Fruit fly (Drosophila melanogaster) whole organism, prepupa: ENCODE data around the gene ppk18.

Source experiments
- CG11294 ChIP-seq: fragments of 200-800 bp; sonication (Bioruptor generic); IDR thresholded peaks from 2 replicates; pipeline ENCODE4 v1.3.6; 2022; ENCODE audit warnings: missing biosample characterization, missing genetic modification characterization
- CG1621 ChIP-seq: fragments of 200-800 bp; sonication (Bioruptor generic); optimal IDR thresholded peaks from 3 replicates; lab custom pipeline; 2018; ENCODE audit warnings: missing biosample characterization, mild to moderate bottlenecking, missing genetic modification characterization
- CG16779 ChIP-seq: fragments of 200-800 bp; sonication (Bioruptor generic); optimal IDR thresholded peaks from 3 replicates; lab custom pipeline; 2017; ENCODE audit warnings: missing biosample characterization, mild to moderate bottlenecking, missing genetic modification characterization
- CG31627 ChIP-seq: fragments of 200-800 bp; sonication (Bioruptor generic); optimal IDR thresholded peaks from 3 replicates; lab custom pipeline; 2016; ENCODE audit warnings: missing biosample characterization, missing genetic modification characterization
- CG32006 ChIP-seq: fragments of 200-800 bp; sonication (Bioruptor generic); optimal IDR thresholded peaks from 3 replicates; lab custom pipeline; 2017; ENCODE audit warnings: missing biosample characterization, mild to moderate bottlenecking, missing genetic modification characterization
- CG3919 ChIP-seq: fragments of 200-800 bp; sonication (Bioruptor generic); optimal IDR thresholded peaks from 3 replicates; lab custom pipeline; 2016; ENCODE audit warnings: missing biosample characterization, missing genetic modification characterization
- CG6163 ChIP-seq: fragments of 200-800 bp; sonication (Bioruptor generic); IDR thresholded peaks from 3 replicates; pipeline ENCODE4 v1.3.6; 2022; ENCODE audit warnings: missing biosample characterization, missing genetic modification characterization
- CG6276 ChIP-seq: fragments of 200-800 bp; sonication (Bioruptor generic); optimal IDR thresholded peaks from 2 replicates; lab custom pipeline; 2017; ENCODE audit warnings: missing biosample characterization, mild to moderate bottlenecking, missing genetic modification characterization
- CG6792 ChIP-seq: fragments of 200-800 bp; sonication (Bioruptor generic); optimal IDR thresholded peaks from 3 replicates; lab custom pipeline; 2016; ENCODE audit warnings: missing biosample characterization, missing genetic modification characterization
- CG6854 ChIP-seq: fragments of 200-800 bp; sonication (Bioruptor generic); optimal IDR thresholded peaks from 2 replicates; lab custom pipeline; 2017; ENCODE audit warnings: missing biosample characterization, mild to moderate bottlenecking, missing genetic modification characterization
- CG7368 ChIP-seq: fragments of 200-800 bp; sonication (Bioruptor generic); optimal IDR thresholded peaks from 3 replicates; lab custom pipeline; 2016; ENCODE audit warnings: missing biosample characterization, missing genetic modification characterization
- CG8119 ChIP-seq: fragments of 200-800 bp; sonication (Bioruptor generic); IDR thresholded peaks from 3 replicates; pipeline ENCODE4 v1.3.6; 2022; ENCODE audit warnings: missing biosample characterization, missing genetic modification characterization
- CG8319 ChIP-seq: fragments of 200-800 bp; sonication (Bioruptor generic); optimal IDR thresholded peaks from 3 replicates; lab custom pipeline; 2016; ENCODE audit warnings: missing biosample characterization, missing genetic modification characterization
- CG9139 ChIP-seq: fragments of 200-800 bp; sonication (Bioruptor generic); optimal IDR thresholded peaks from 3 replicates; lab custom pipeline; 2017; ENCODE audit warnings: missing biosample characterization, mild to moderate bottlenecking, missing genetic modification characterization
- Eip75B ChIP-seq: fragments of 200-800 bp; sonication (Bioruptor generic); optimal IDR thresholded peaks from 3 replicates; lab custom pipeline; 2016; ENCODE audit warnings: missing biosample characterization, missing genetic modification characterization
- Eip78C ChIP-seq: fragments of 200-800 bp; sonication (Bioruptor generic); peaks from one replicate; lab custom pipeline; 2016; ENCODE audit warnings: missing biosample characterization, missing genetic modification characterization
- Eip93F ChIP-seq: fragments of 200-800 bp; sonication (Bioruptor generic); optimal IDR thresholded peaks from 2 replicates; lab custom pipeline; 2016; ENCODE audit warnings: missing biosample characterization, mild to moderate bottlenecking, missing genetic modification characterization
- Ets21C ChIP-seq: fragments of 200-800 bp; sonication (Bioruptor generic); optimal IDR thresholded peaks from 3 replicates; lab custom pipeline; 2016; ENCODE audit warnings: missing biosample characterization, missing genetic modification characterization
- Hr39 ChIP-seq: fragments of 200-800 bp; sonication (Bioruptor generic); optimal IDR thresholded peaks from 2 replicates; lab custom pipeline; 2016; ENCODE audit warnings: missing biosample characterization, missing genetic modification characterization
- Hr4 ChIP-seq: fragments of 200-800 bp; sonication (Bioruptor generic); optimal IDR thresholded peaks from 3 replicates; lab custom pipeline; 2016; ENCODE audit warnings: missing biosample characterization, missing genetic modification characterization
- OdsH ChIP-seq: fragments of 200-800 bp; sonication (Bioruptor generic); optimal IDR thresholded peaks from 3 replicates; lab custom pipeline; 2016; ENCODE audit warnings: missing biosample characterization, missing genetic modification characterization
- Smox ChIP-seq: fragments of 200-800 bp; sonication (Bioruptor generic); optimal IDR thresholded peaks from 3 replicates; lab custom pipeline; 2016; ENCODE audit warnings: missing biosample characterization, missing genetic modification characterization
- Sox102F ChIP-seq: fragments of 200-800 bp; sonication (Bioruptor generic); optimal IDR thresholded peaks from 2 replicates; lab custom pipeline; 2016; ENCODE audit warnings: missing biosample characterization, mild to moderate bottlenecking, missing genetic modification characterization
- Sox15 ChIP-seq: fragments of 200-800 bp; sonication (Bioruptor generic); optimal IDR thresholded peaks from 3 replicates; lab custom pipeline; 2016; ENCODE audit warnings: missing biosample characterization, missing genetic modification characterization
- achi ChIP-seq: fragments of 200-800 bp; sonication (Bioruptor generic); optimal IDR thresholded peaks from 3 replicates; lab custom pipeline; 2016; ENCODE audit warnings: missing biosample characterization, missing genetic modification characterization
- dac ChIP-seq: fragments of 200-800 bp; sonication (Bioruptor generic); optimal IDR thresholded peaks from 2 replicates; lab custom pipeline; 2017; ENCODE audit warnings: missing biosample characterization, mild to moderate bottlenecking, missing genetic modification characterization
- eg ChIP-seq: fragments of 200-800 bp; sonication (Bioruptor generic); IDR thresholded peaks from 3 replicates; pipeline ENCODE4 v1.3.6; 2022; ENCODE audit warnings: missing biosample characterization, missing genetic modification characterization
- esn ChIP-seq: fragments of 200-800 bp; sonication (Bioruptor generic); optimal IDR thresholded peaks from 2 replicates; lab custom pipeline; 2016; ENCODE audit warnings: missing biosample characterization, mild to moderate bottlenecking, missing genetic modification characterization, moderate library complexity
- fd59A ChIP-seq: fragments of 200-800 bp; sonication (Bioruptor generic); optimal IDR thresholded peaks from 2 replicates; lab custom pipeline; 2017; ENCODE audit warnings: missing biosample characterization, mild to moderate bottlenecking, missing genetic modification characterization, missing genetic modification reagents
- net ChIP-seq: fragments of 200-800 bp; sonication (Bioruptor generic); optimal IDR thresholded peaks from 3 replicates; lab custom pipeline; 2016; ENCODE audit warnings: missing biosample characterization, missing genetic modification characterization
- pdm3 ChIP-seq: fragments of 200-800 bp; sonication (Bioruptor generic); optimal IDR thresholded peaks from 3 replicates; lab custom pipeline; 2016; ENCODE audit warnings: missing biosample characterization, missing genetic modification characterization
- salr ChIP-seq, 2 experiments: fragments of 200-800 bp; sonication (Bioruptor generic); optimal IDR thresholded peaks; 3 replicates each; lab custom pipeline; 2016 to 2018; ENCODE audit warnings: missing biosample characterization in 2 of 2, missing genetic modification characterization in 2 of 2, mild to moderate bottlenecking in 1 of 2
- spab ChIP-seq: fragments of 200-800 bp; sonication (Bioruptor generic); optimal IDR thresholded peaks from 2 replicates; lab custom pipeline; 2017; ENCODE audit warnings: missing biosample characterization, mild to moderate bottlenecking, missing genetic modification characterization, missing genetic modification reagents
- ss ChIP-seq, 2 experiments: fragments of 200-800 bp; sonication (Bioruptor generic); optimal IDR thresholded peaks; 2 replicates in 1 of 2; 3 replicates in 1 of 2; lab custom pipeline; 2017 to 2018; ENCODE audit warnings: mild to moderate bottlenecking in 2 of 2, missing biosample characterization in 2 of 2, missing genetic modification characterization in 2 of 2, moderate library complexity in 1 of 2
- svp ChIP-seq: fragments of 200-800 bp; sonication (Bioruptor generic); peaks from one replicate; lab custom pipeline; 2016; ENCODE audit warnings: missing biosample characterization, missing genetic modification characterization
- topi ChIP-seq: fragments of 200-800 bp; sonication (Bioruptor generic); optimal IDR thresholded peaks from 3 replicates; lab custom pipeline; 2016; ENCODE audit warnings: missing biosample characterization, missing genetic modification characterization
- vri ChIP-seq: fragments of 200-800 bp; sonication (Bioruptor generic); optimal IDR thresholded peaks from 3 replicates; lab custom pipeline; 2016; ENCODE audit warnings: missing biosample characterization, mild to moderate bottlenecking, missing genetic modification characterization

Gene ppk18

DNA sequence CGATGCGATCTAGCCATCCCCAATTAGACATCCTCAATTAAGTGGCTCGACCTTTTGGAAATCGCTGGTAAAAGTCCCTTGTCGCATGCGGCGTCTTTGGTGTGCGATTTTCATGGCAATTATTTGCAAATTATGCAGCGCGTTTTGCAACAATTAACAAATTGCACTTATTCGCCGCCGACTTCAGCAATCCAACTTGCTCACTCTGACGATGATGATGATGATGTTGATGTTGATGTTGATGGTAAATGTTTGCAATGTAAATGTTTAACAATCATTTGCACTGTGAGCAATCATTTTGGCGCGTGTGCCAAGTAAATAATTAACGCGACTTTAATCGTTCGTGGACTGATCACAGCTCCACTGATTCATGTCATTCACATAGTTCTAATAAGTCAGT lies 36.7 kb downstream of the ppk18 start (continued):
- peak in 1 of 2 experiments; percentile 8 for TF ChIP-seq ss (GFP tag; optimal IDR thresholded peaks at IDR 0.05; lab: Kevin White, UChicago)
- no peak for TF ChIP-seq vri (GFP tag; lab: Kevin White, UChicago)
- TF ChIP-seq Sox15 (GFP tag; lab: Kevin White, UChicago): no peak
- TF ChIP-seq CG6163 (GFP tag; lab: Robert Waterston, UW): peak; percentile 44; the same call in 1 of the 3 replicates
- TF ChIP-seq CG7368 (GFP tag; lab: Kevin White, UChicago): peak; percentile 37
- peak; percentile 19 for TF ChIP-seq pdm3 (GFP tag; lab: Kevin White, UChicago)
- TF ChIP-seq esn (GFP tag; lab: Kevin White, UChicago): no peak
- no peak for TF ChIP-seq Hr4 (GFP tag; lab: Kevin White, UChicago)
- no peak for TF ChIP-seq Smox (GFP tag; lab: Kevin White, UChicago)
- peak; percentile 26 for TF ChIP-seq CG1621
- no peak for TF ChIP-seq CG8319 (GFP tag; lab: Kevin White, UChicago)
- TF ChIP-seq achi: peak; percentile 15
- TF ChIP-seq CG32006 (GFP tag; lab: Kevin White, UChicago): no peak
- TF ChIP-seq CG6854 (GFP tag; lab: Kevin White, UChicago): peak; percentile 25
- TF ChIP-seq, all 60 proteins: peak for 14

DNA sequence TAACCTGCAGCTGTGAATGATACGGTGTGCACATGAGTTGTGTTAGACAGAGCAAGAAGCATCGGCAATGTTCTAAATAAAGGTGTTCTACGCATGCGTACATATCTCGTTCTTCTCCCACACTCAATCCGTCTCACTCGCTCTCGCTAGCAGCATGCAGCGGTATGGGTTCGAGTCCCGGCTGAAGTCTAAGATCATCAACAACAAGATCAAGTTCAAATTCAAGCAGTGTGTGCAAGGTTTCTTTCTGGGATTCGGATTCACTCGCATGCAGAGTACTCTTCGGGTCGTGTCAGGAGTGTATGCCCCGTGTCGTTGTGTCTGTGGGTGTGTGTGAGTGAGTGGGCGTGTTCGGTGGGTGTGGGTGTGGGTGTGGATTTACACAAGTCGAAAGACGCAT lies 39.5 kb downstream of the ppk18 start:
- TF ChIP-seq ss (GFP tag; optimal IDR thresholded peaks at IDR 0.05; lab: Kevin White, UChicago) (no peak), topi (GFP tag; lab: Kevin White, UChicago) (no peak), salr (GFP tag; optimal IDR thresholded peaks at IDR 0.05; lab: Kevin White, UChicago) (no peak), Eip75B (GFP tag; lab: Kevin White, UChicago) (no peak), Sox102F (GFP tag; lab: Kevin White, UChicago) (no peak), dac (GFP tag; lab: Kevin White, UChicago) (no peak), CG7368 (GFP tag; lab: Kevin White, UChicago) (no peak), CG1621 (peak; percentile 3), Eip93F (no peak), OdsH (GFP tag; lab: Kevin White, UChicago) (no peak), esn (GFP tag; lab: Kevin White, UChicago) (no peak), CG16779 (tag; lab: Kevin White, UChicago) (no peak), spab (GFP tag; lab: Kevin White, UChicago) (no peak), CG6854 (GFP tag; lab: Kevin White, UChicago) (no peak), svp (peak; percentile 85), CG8119 (no peak)

DNA sequence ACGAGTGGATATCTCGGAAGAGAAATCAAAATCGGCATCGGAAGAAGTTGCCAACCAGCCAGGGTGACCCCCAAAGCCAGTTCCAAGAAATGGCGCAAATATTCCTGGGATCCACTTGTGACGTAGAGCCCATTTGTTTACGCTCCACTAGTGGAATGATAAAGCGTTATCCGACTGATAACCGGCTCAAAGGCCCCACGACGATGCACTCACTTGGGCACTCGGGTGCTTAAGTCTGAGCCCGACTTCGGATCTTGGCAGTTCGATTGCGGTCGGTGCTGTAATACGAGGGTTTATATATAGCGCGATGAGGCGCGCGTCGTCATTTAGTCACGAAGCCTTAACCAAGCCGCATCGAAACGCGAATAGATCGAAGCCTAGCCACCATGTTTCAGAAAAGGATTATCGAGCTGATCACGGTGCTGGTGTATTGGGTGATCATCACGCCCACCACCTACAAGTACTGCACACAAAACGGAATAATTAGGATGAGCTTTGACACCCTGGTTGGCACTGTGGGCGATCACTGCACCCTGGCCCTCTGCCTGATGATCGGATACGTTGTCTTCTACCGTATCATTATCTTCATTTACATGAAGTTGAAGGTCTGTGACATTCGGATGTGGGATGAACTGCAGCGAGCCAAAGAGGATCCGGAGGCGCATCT lies 41.0 kb downstream of the ppk18 start, which contains the start of gene CG13116:
TSS of gene CG13116 (plus strand) at position 323 of the 667 bp plus-strand sequence.
- TF ChIP-seq Eip78C (peak; percentile 36), CG11294 (GFP tag; lab: Robert Waterston, UW) (no peak), svp (peak; percentile 93), CG8319 (GFP tag; lab: Kevin White, UChicago) (no peak), Hr39 (GFP tag; lab: Kevin White, UChicago) (no peak), net (GFP tag; lab: Kevin White, UChicago) (no peak), dac (GFP tag; lab: Kevin White, UChicago) (no peak), Ets21C (GFP tag; lab: Kevin White, UChicago) (no peak), CG8119 (no peak), OdsH (GFP tag; lab: Kevin White, UChicago) (no peak), Sox102F (GFP tag; lab: Kevin White, UChicago) (no peak), ss (GFP tag; optimal IDR thresholded peaks at IDR 0.05; lab: Kevin White, UChicago) (peak in 1 of 2 experiments; percentile 3), CG6792 (GFP tag; lab: Kevin White, UChicago) (no peak), Hr4 (GFP tag; lab: Kevin White, UChicago) (no peak), fd59A (GFP tag; lab: Kevin White, UChicago) (no peak)

DNA sequence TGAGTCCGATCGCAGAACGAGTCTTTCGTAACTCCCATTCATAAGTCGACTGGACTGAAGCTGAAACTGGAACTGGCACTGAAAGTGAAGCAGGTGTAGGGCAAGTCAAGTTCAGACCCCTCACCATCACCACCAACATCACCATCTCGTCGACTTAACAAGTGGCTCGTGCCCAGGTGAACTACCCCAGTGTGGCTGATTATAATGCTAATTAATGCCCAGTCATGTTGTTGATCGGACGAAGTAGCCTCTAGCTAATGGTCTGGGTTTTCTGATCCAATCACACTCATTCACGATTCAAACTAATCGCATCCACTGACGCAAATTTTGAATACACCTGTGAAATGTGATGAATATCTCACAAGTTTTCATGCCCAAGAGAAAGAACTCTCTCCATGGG lies 42.0 kb downstream of the ppk18 start:
- TF ChIP-seq CG11294 (GFP tag; lab: Robert Waterston, UW) (no peak), eg (no peak), CG7368 (GFP tag; lab: Kevin White, UChicago) (no peak), CG6276 (GFP tag; lab: Kevin White, UChicago) (no peak), CG31627 (GFP tag; lab: Kevin White, UChicago) (no peak), Smox (GFP tag; lab: Kevin White, UChicago) (no peak), CG8319 (GFP tag; lab: Kevin White, UChicago) (no peak), CG9139 (GFP tag; lab: Kevin White, UChicago) (no peak), CG3919 (GFP tag; lab: Kevin White, UChicago) (no peak)
